Fruit fly (Drosophila melanogaster) whole organism, adult: Measurements from ENCODE around the gene Mst57Da.

ENCODE experiments used
- CG11617 ChIP-seq: fragments of 200-800 bp; sonication (Bioruptor generic); optimal IDR thresholded peaks from 2 replicates; lab custom pipeline; 2017; ENCODE audit warnings: mild to moderate bottlenecking, missing biosample characterization, missing genetic modification reagents, missing genetic modification characterization
- CG7045 ChIP-seq: fragments of 200-800 bp; sonication (Bioruptor generic); optimal IDR thresholded peaks from 2 replicates; lab custom pipeline; 2017; ENCODE audit warnings: missing biosample characterization, mild to moderate bottlenecking, missing genetic modification characterization
- Hr96 ChIP-seq: fragments of 200-800 bp; sonication (Bioruptor generic); optimal IDR thresholded peaks from 2 replicates; lab custom pipeline; 2016; ENCODE audit warnings: missing biosample characterization, missing genetic modification characterization
- pad ChIP-seq: fragments of 200-800 bp; sonication (Bioruptor generic); optimal IDR thresholded peaks from 3 replicates; lab custom pipeline; 2017; ENCODE audit warnings: missing biosample characterization, missing genetic modification characterization, mild to moderate bottlenecking, moderate library complexity, missing genetic modification reagents

dm6 chr3R:25880971-25881809 is 49.5 kb upstream of the Mst57Da start, which contains the start of gene Tsp96F:
- TF ChIP-seq pad (GFP tag; lab: Kevin White, UChicago) = no peak
- no peak for TF ChIP-seq Hr96 (GFP tag; lab: Kevin White, UChicago)
- no peak for TF ChIP-seq CG11617 (GFP tag; lab: Kevin White, UChicago)
- TF ChIP-seq CG7045 (GFP tag; lab: Kevin White, UChicago) = no peak
